Worm (Caenorhabditis elegans): ENCODE measurements around the gene hsd-3.
A peak's percentile ranks its signal among the peaks of the same experiment; 100 is the strongest.

hsd-3 gene

ce11 chrX:4997548-4998087 lies 11.5 kb upstream of the hsd-3 start, which contains the start of gene ZC8.6:
ZC8.6 (minus strand) TSS chrX:4997598.
- TF ChIP-seq egl-27 (tag; optimal IDR thresholded peaks at IDR 0.05) (no peak), lsy-2 (tag; optimal IDR thresholded peaks at IDR 0.05) (no peak), unc-55 (GFP tag; optimal IDR thresholded peaks at IDR 0.05) (peak; percentile 70), R02D3.7 (tag; optimal IDR thresholded peaks at IDR 0.05) (no peak), mdl-1 (tag; optimal IDR thresholded peaks at IDR 0.05) (no peak), peb-1 (tag; optimal IDR thresholded peaks at IDR 0.05) (no peak), Y55F3AM.14 (GFP tag; optimal IDR thresholded peaks at IDR 0.05) (no peak), ama-1 (optimal IDR thresholded peaks at IDR 0.05) (no peak), fos-1 (tag; optimal IDR thresholded peaks at IDR 0.05) (peak; percentile 57), unc-39 (tag; optimal IDR thresholded peaks at IDR 0.05) (no peak), unc-62 (GFP tag; optimal IDR thresholded peaks at IDR 0.05) (no peak), nhr-25 (tag; optimal IDR thresholded peaks at IDR 0.05) (peak; percentile 3), nhr-237 (tag; optimal IDR thresholded peaks at IDR 0.05) (no peak), nhr-12 (tag; optimal IDR thresholded peaks at IDR 0.05) (no peak), nhr-21 (tag; optimal IDR thresholded peaks at IDR 0.05) (no peak), mab-5 (tag; optimal IDR thresholded peaks at IDR 0.05) (no peak), blmp-1 (tag; optimal IDR thresholded peaks at IDR 0.05; ENCODE audit: insufficient read depth) (no peak), nhr-11 (tag; optimal IDR thresholded peaks at IDR 0.05) (no peak), ztf-4 (tag; optimal IDR thresholded peaks at IDR 0.05) (no peak), nhr-129 (tag; optimal IDR thresholded peaks at IDR 0.05) (peak; percentile 70), nhr-10 (tag; optimal IDR thresholded peaks at IDR 0.05) (no peak), zag-1 (tag; optimal IDR thresholded peaks at IDR 0.05) (no peak), snpc-4 (tag; optimal IDR thresholded peaks at IDR 0.05) (no peak), lin-13 (GFP tag; optimal IDR thresholded peaks at IDR 0.05) (no peak), lin-39 (tag; optimal IDR thresholded peaks at IDR 0.05) (no peak), elt-1 (tag; optimal IDR thresholded peaks at IDR 0.05) (no peak), ztf-11 (tag; optimal IDR thresholded peaks at IDR 0.05) (no peak), gmeb-1 (tag; optimal IDR thresholded peaks at IDR 0.05) (peak; percentile 20), C34F6.9 (tag; optimal IDR thresholded peaks at IDR 0.05) (peak; percentile 62), dmd-4 (tag; optimal IDR thresholded peaks at IDR 0.05) (no peak), ceh-82 (tag; optimal IDR thresholded peaks at IDR 0.05) (no peak), aly-2 (tag; optimal IDR thresholded peaks at IDR 0.05) (no peak), skn-1 (tag; optimal IDR thresholded peaks at IDR 0.05) (no peak), mbf-1 (tag; optimal IDR thresholded peaks at IDR 0.05) (no peak), ceh-16 (tag; optimal IDR thresholded peaks at IDR 0.05) (no peak), crh-2 (tag; optimal IDR thresholded peaks at IDR 0.05) (peak; percentile 29), sma-9 (GFP tag; optimal IDR thresholded peaks at IDR 0.05) (no peak), sma-9 (tag; optimal IDR thresholded peaks at IDR 0.05) (no peak), ZK546.5 (tag; optimal IDR thresholded peaks at IDR 0.05) (no peak), sem-4 (tag; optimal IDR thresholded peaks at IDR 0.05) (no peak), alr-1 (tag; optimal IDR thresholded peaks at IDR 0.05) (no peak), lin-11 (tag; optimal IDR thresholded peaks at IDR 0.05) (peak; percentile 24), sma-3 (GFP tag; optimal IDR thresholded peaks at IDR 0.05) (no peak), ztf-1 (GFP tag; conservative IDR thresholded peaks at IDR 0.05) (no peak), elt-3 (tag; optimal IDR thresholded peaks at IDR 0.05) (no peak), nhr-77 (tag; optimal IDR thresholded peaks at IDR 0.05) (no peak), F13H6.1 (tag; optimal IDR thresholded peaks at IDR 0.05) (no peak), nhr-6 (tag; optimal IDR thresholded peaks at IDR 0.05) (no peak), nhr-23 (tag; optimal IDR thresholded peaks at IDR 0.05) (no peak)

Data from whole organism, L2 larva.